Worm (Caenorhabditis elegans) whole organism, young adult: ENCODE data around the gene F21C10.13.
A peak's percentile ranks its signal among the peaks of the same experiment; 100 is the strongest.

Source experiments
- B0336.3 ChIP-seq: fragments of 200-800 bp; sonication (Bioruptor generic); IDR thresholded peaks from 2 replicates; pipeline ENCODE4 v1.3.6; 2022; ENCODE audit warnings: missing genetic modification characterization, missing compliant biosample characterization
- C06A6.2 ChIP-seq: fragments of 200-800 bp; sonication (Bioruptor generic); conservative IDR thresholded peaks from 2 replicates; pipeline ENCODE4 v1.3.6; 2022; ENCODE audit warnings: missing genetic modification characterization, missing compliant biosample characterization
- F10E7.11 ChIP-seq: sonication (generic microtip); optimal IDR thresholded peaks from 2 replicates; lab custom pipeline; 2017; ENCODE audit warnings: mild to moderate bottlenecking, missing genetic modification characterization, moderate library complexity, missing compliant biosample characterization
- F23B12.7 ChIP-seq: sonication (generic microtip); optimal IDR thresholded peaks from 2 replicates; lab custom pipeline; 2017; ENCODE audit warnings: missing genetic modification characterization, mild to moderate bottlenecking, missing compliant biosample characterization, antibody characterized with exemption, moderate library complexity; ENCODE audit not compliant: insufficient read depth
- F33H1.4 ChIP-seq: fragments of 200-800 bp; sonication (Bioruptor generic); IDR thresholded peaks from 2 replicates; pipeline ENCODE4 v1.3.6; 2022; ENCODE audit warnings: missing genetic modification reagents, missing genetic modification characterization, missing compliant biosample characterization
- F49E8.2 ChIP-seq: sonication (generic microtip); optimal IDR thresholded peaks from 3 replicates; lab custom pipeline; 2017; ENCODE audit warnings: missing genetic modification characterization, mild to moderate bottlenecking, missing compliant biosample characterization, antibody characterized with exemption, moderate library complexity; ENCODE audit not compliant: insufficient read depth
- F55B11.4 ChIP-seq: sonication (generic microtip); optimal IDR thresholded peaks from 2 replicates; lab custom pipeline; 2016; ENCODE audit warnings: missing compliant biosample characterization, missing genetic modification characterization, borderline replicate concordance; ENCODE audit not compliant: insufficient read depth
- T26A5.8 ChIP-seq: sonication (generic microtip); optimal IDR thresholded peaks from 2 replicates; lab custom pipeline; 2016; ENCODE audit warnings: missing genetic modification characterization, missing compliant biosample characterization
- Y56A3A.18 ChIP-seq: fragments of 200-800 bp; sonication (Bioruptor generic); IDR thresholded peaks from 2 replicates; pipeline ENCODE4 v1.3.6; 2022; ENCODE audit warnings: missing genetic modification reagents, missing genetic modification characterization, missing compliant biosample characterization
- ZK185.1 ChIP-seq: sonication (generic microtip); optimal IDR thresholded peaks from 2 replicates; lab custom pipeline; 2016; ENCODE audit warnings: mild to moderate bottlenecking, missing genetic modification characterization, missing compliant biosample characterization; ENCODE audit not compliant: poor library complexity, severe bottlenecking
- ama-1 ChIP-seq, 3 experiments: fragments of 150-350 bp in 1 of 3; sonication (generic microtip) in 2 of 3; optimal IDR thresholded peaks; 2 replicates each; lab custom pipeline; 2014 to 2018; ENCODE audit warnings: missing biosample characterization in 2 of 3, missing genetic modification characterization in 2 of 3, missing genetic modification reagents in 2 of 3
- cebp-1 ChIP-seq, 2 experiments: fragments of 200-800 bp in 1 of 2; sonication (Bioruptor generic) in 1 of 2; sonication (generic microtip) in 1 of 2; IDR thresholded peaks in 1 of 2; optimal IDR thresholded peaks in 1 of 2; 2 replicates each; pipeline versions ENCODE4 v1.3.6 to Lab custom; 2017 to 2022; ENCODE audit warnings: missing compliant biosample characterization in 2 of 2, missing genetic modification characterization in 2 of 2, mild to moderate bottlenecking in 1 of 2, missing genetic modification reagents in 1 of 2, moderate library complexity in 1 of 2
- ceh-27 ChIP-seq: fragments of 200-800 bp; sonication (Bioruptor generic); optimal IDR thresholded peaks from 2 replicates; lab custom pipeline; 2018; ENCODE audit warnings: mild to moderate bottlenecking, missing genetic modification characterization, moderate library complexity, missing compliant biosample characterization
- ceh-40 ChIP-seq: fragments of 200-800 bp; sonication (Bioruptor generic); IDR thresholded peaks from 2 replicates; pipeline ENCODE4 v1.3.6; 2022; ENCODE audit warnings: missing genetic modification characterization, missing compliant biosample characterization
- ceh-79 ChIP-seq: sonication (generic microtip); optimal IDR thresholded peaks from 2 replicates; lab custom pipeline; 2017; ENCODE audit warnings: mild to moderate bottlenecking, missing genetic modification characterization, missing compliant biosample characterization
- dox-1 ChIP-seq: fragments of 200-800 bp; sonication (Bioruptor generic); IDR thresholded peaks from 2 replicates; pipeline ENCODE4 v1.3.6; 2022; ENCODE audit warnings: missing genetic modification reagents, missing genetic modification characterization, missing compliant biosample characterization
- ekl-4 ChIP-seq: fragments of 200-800 bp; sonication (Bioruptor generic); IDR thresholded peaks from 2 replicates; pipeline ENCODE4 v1.3.6; 2022; ENCODE audit warnings: missing genetic modification reagents, missing genetic modification characterization, missing compliant biosample characterization
- him-1 ChIP-seq: sonication (generic microtip); optimal IDR thresholded peaks from 2 replicates; lab custom pipeline; 2016; ENCODE audit warnings: missing genotype, missing genetic modification reagents, missing genetic modification characterization, missing compliant biosample characterization
- hlh-12 ChIP-seq: sonication (generic microtip); optimal IDR thresholded peaks from 2 replicates; lab custom pipeline; 2016; ENCODE audit warnings: missing genetic modification characterization, missing compliant biosample characterization
- hmg-1.2 ChIP-seq: fragments of 200-800 bp; sonication (Bioruptor generic); IDR thresholded peaks from 2 replicates; pipeline ENCODE4 v1.3.6; 2022; ENCODE audit warnings: missing genetic modification reagents, missing genetic modification characterization, missing compliant biosample characterization
- hmg-20 ChIP-seq: fragments of 200-800 bp; sonication (Bioruptor generic); IDR thresholded peaks from 2 replicates; pipeline ENCODE4 v1.3.6; 2022; ENCODE audit warnings: missing genetic modification reagents, missing genetic modification characterization, missing compliant biosample characterization
- hrde-1 ChIP-seq: sonication (generic microtip); optimal IDR thresholded peaks from 2 replicates; lab custom pipeline; 2016; ENCODE audit warnings: missing genetic modification characterization, mild to moderate bottlenecking, missing compliant biosample characterization, moderate library complexity, missing genotype, missing genetic modification reagents, borderline replicate concordance
- let-526 ChIP-seq: fragments of 200-800 bp; sonication (Bioruptor generic); IDR thresholded peaks from 2 replicates; pipeline ENCODE4 v1.3.6; 2022; ENCODE audit warnings: missing genetic modification reagents, missing genetic modification characterization, missing compliant biosample characterization
- let-607 ChIP-seq, 2 experiments: fragments of 200-800 bp in 1 of 2; sonication (Bioruptor generic) in 1 of 2; sonication (generic microtip) in 1 of 2; optimal IDR thresholded peaks; 2 replicates each; lab custom pipeline; 2016 to 2018; ENCODE audit warnings: mild to moderate bottlenecking in 2 of 2, missing compliant biosample characterization in 2 of 2, missing genetic modification characterization in 2 of 2, moderate library complexity in 2 of 2, missing genotype in 1 of 2
- lsl-1 ChIP-seq: fragments of 200-800 bp; sonication (Bioruptor generic); optimal IDR thresholded peaks from 2 replicates; lab custom pipeline; 2018; ENCODE audit warnings: mild to moderate bottlenecking, missing genetic modification characterization, moderate library complexity, missing compliant biosample characterization
- madf-10 ChIP-seq: sonication (generic microtip); optimal IDR thresholded peaks from 2 replicates; lab custom pipeline; 2016; ENCODE audit warnings: mild to moderate bottlenecking, missing genetic modification characterization, missing compliant biosample characterization
- madf-8 ChIP-seq: fragments of 200-800 bp; sonication (Bioruptor generic); conservative IDR thresholded peaks from 2 replicates; pipeline ENCODE4 v1.3.6; 2022; ENCODE audit warnings: missing genetic modification reagents, missing genetic modification characterization, missing compliant biosample characterization
- mcd-1 ChIP-seq: fragments of 200-800 bp; sonication (Bioruptor generic); IDR thresholded peaks from 2 replicates; pipeline ENCODE4 v1.3.6; 2022; ENCODE audit warnings: missing genetic modification reagents, missing genetic modification characterization, missing compliant biosample characterization
- mes-4 ChIP-seq: sonication (generic microtip); optimal IDR thresholded peaks from 2 replicates; lab custom pipeline; 2016; ENCODE audit warnings: missing genotype, missing genetic modification characterization, missing compliant biosample characterization
- nhr-80 ChIP-seq: sonication (generic microtip); optimal IDR thresholded peaks from 2 replicates; lab custom pipeline; 2016; ENCODE audit warnings: missing genetic modification characterization, missing compliant biosample characterization
- pha-4 ChIP-seq: fragments of 150-350 bp; sonication (generic microtip); optimal IDR thresholded peaks from 2 replicates; lab custom pipeline; 2014; ENCODE audit warnings: missing biosample characterization, missing genetic modification reagents, missing genetic modification characterization
- rcor-1 ChIP-seq: fragments of 200-800 bp; sonication (Bioruptor generic); IDR thresholded peaks from 2 replicates; pipeline ENCODE4 v1.3.6; 2022; ENCODE audit warnings: missing genetic modification reagents, missing genetic modification characterization, missing compliant biosample characterization
- snpc-1.1 ChIP-seq: sonication (generic microtip); optimal IDR thresholded peaks from 2 replicates; lab custom pipeline; 2017; ENCODE audit warnings: missing genetic modification characterization, mild to moderate bottlenecking, missing compliant biosample characterization, antibody characterized with exemption, moderate library complexity, missing genotype, missing genetic modification reagents; ENCODE audit not compliant: insufficient read depth
- snpc-3.4 ChIP-seq: sonication (generic microtip); optimal IDR thresholded peaks from 2 replicates; lab custom pipeline; 2017; ENCODE audit warnings: missing genetic modification characterization, mild to moderate bottlenecking, missing compliant biosample characterization, antibody characterized with exemption, moderate library complexity, missing genotype, missing genetic modification reagents
- snpc-4 ChIP-seq, 5 experiments: fragments of 150-350 bp in 1 of 5; sonication (generic microtip) in 4 of 5; optimal IDR thresholded peaks; 2 replicates each; lab custom pipeline; 2014 to 2018; ENCODE audit warnings: missing genetic modification characterization in 5 of 5, missing biosample characterization in 3 of 5, antibody characterized with exemption in 2 of 5, mild to moderate bottlenecking in 2 of 5, missing compliant biosample characterization in 2 of 5, missing genotype in 2 of 5, moderate library complexity in 2 of 5, missing genetic modification reagents in 1 of 5
- tbp1 ChIP-seq: fragments of 200-800 bp; sonication (Bioruptor generic); optimal IDR thresholded peaks from 2 replicates; lab custom pipeline; 2018; ENCODE audit warnings: mild to moderate bottlenecking, missing genetic modification characterization, missing compliant biosample characterization
- ztf-28 ChIP-seq: fragments of 200-800 bp; sonication (Bioruptor generic); IDR thresholded peaks from 2 replicates; pipeline ENCODE4 v1.3.6; 2022; ENCODE audit warnings: missing genetic modification reagents, missing genetic modification characterization, missing compliant biosample characterization

The F21C10.13 gene

DNA sequence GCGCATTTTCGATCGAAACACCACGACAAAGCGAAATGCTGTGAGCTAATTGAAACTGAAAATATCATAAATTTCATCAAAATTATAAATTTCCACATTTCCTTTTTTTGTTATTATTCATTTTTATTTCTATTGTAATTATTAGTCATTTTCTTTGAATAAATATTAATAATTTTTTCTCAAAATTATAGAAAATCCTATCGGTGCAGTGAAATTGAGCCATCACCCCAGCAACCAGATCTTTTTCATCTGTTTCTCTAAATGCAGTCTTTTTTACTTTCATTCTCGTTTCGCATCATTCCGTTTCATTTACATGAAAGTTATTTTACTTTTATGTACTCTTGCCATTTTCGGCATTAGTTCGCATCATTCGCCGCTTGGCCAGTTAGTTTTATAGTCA, at the start of gene F21C10.13:
F21C10.13 (plus strand) TSS at position 301 of the 400 bp plus-strand sequence.
- no peak for TF ChIP-seq hrde-1 (tag; lab: Kevin White, UChicago)
- TF ChIP-seq F33H1.4 (GFP tag; lab: Robert Waterston, UW) = no peak
- no peak for TF ChIP-seq hmg-1.2 (GFP tag; lab: Robert Waterston, UW)
- TF ChIP-seq him-1 = no peak
- no peak for TF ChIP-seq snpc-1.1 (tag; lab: Kevin White, UChicago)
- TF ChIP-seq tbp1 (GFP tag; lab: Kevin White, UChicago) = no peak
- TF ChIP-seq, all 124 proteins: peak for 0

- TF ChIP-seq madf-10 (tag; lab: Kevin White, UChicago) (no peak), cebp-1 (GFP tag; IDR thresholded peaks at IDR 0.05; lab: Robert Waterston, UW) (no peak), cebp-1 (tag; optimal IDR thresholded peaks at IDR 0.05; lab: Kevin White, UChicago) (peak; percentile 18)
- TF ChIP-seq, all 124 proteins: peak for 1
Observed at ce11 chrV:9073322-9074038, 48.6 kb upstream of the F21C10.13 start, which contains the start of gene oac-50. Gene oac-50, minus strand, starts transcription at chrV:9073540.

ce11 chrV:9074360-9074834, 47.7 kb upstream of the F21C10.13 start:
- TF ChIP-seq let-526 (no peak), snpc-4 (GFP tag; optimal IDR thresholded peaks at IDR 0.05; lab: Kevin White, UChicago) (no peak), snpc-4 (tag; optimal IDR thresholded peaks at IDR 0.05; lab: Kevin White, UChicago) (no peak), hmg-20 (GFP tag; lab: Robert Waterston, UW) (no peak), tbp1 (GFP tag; lab: Kevin White, UChicago) (no peak), dox-1 (no peak), C06A6.2 (GFP tag; lab: Robert Waterston, UW) (no peak), F49E8.2 (tag; lab: Kevin White, UChicago) (no peak), ceh-27 (GFP tag; lab: Kevin White, UChicago) (no peak), T26A5.8 (no peak), ztf-28 (no peak), nhr-80 (tag; lab: Kevin White, UChicago) (peak; percentile 64), B0336.3 (GFP tag; lab: Robert Waterston, UW) (peak; percentile 37; the same call in 1 of the 2 replicates), lsl-1 (GFP tag; lab: Kevin White, UChicago) (no peak), ZK185.1 (tag; lab: Kevin White, UChicago) (peak; percentile 11), F33H1.4 (GFP tag; lab: Robert Waterston, UW) (no peak), hlh-12 (no peak), pha-4 (peak; percentile 12), madf-8 (GFP tag; lab: Robert Waterston, UW) (no peak), F23B12.7 (tag; lab: Kevin White, UChicago) (no peak), rcor-1 (GFP tag; lab: Robert Waterston, UW) (no peak), ama-1 (optimal IDR thresholded peaks at IDR 0.05; lab: Kevin White, UChicago) (peak; percentile 69), ama-1 (GFP tag; optimal IDR thresholded peaks at IDR 0.05; lab: Kevin White, UChicago) (no peak), Y56A3A.18 (GFP tag; lab: Robert Waterston, UW) (no peak), ceh-79 (no peak), F55B11.4 (no peak), cebp-1 (GFP tag; IDR thresholded peaks at IDR 0.05; lab: Robert Waterston, UW) (0 out of 2 replicates have a peak, but pooled peaks have one; percentile 26), cebp-1 (tag; optimal IDR thresholded peaks at IDR 0.05; lab: Kevin White, UChicago) (peak; percentile 32), snpc-3.4 (no peak), mes-4 (tag; lab: Kevin White, UChicago) (no peak), F10E7.11 (tag; lab: Kevin White, UChicago) (no peak), ceh-40 (GFP tag; lab: Robert Waterston, UW) (no peak), mcd-1 (GFP tag; lab: Robert Waterston, UW) (no peak), ekl-4 (GFP tag; lab: Robert Waterston, UW) (no peak), let-607 (tag; optimal IDR thresholded peaks at IDR 0.05; lab: Kevin White, UChicago) (no peak)
